Fruit fly (Drosophila melanogaster) whole organism, pupa: ENCODE data around the gene CG15544.
A peak's percentile ranks its signal among the peaks of the same experiment; 100 is the strongest.

Experiments
- CG10348 ChIP-seq: fragments of 200-800 bp; sonication (Bioruptor generic); IDR thresholded peaks from 2 replicates; pipeline ENCODE4 v1.3.6; 2022; ENCODE audit warnings: missing biosample characterization, missing genetic modification characterization
- CG12605 ChIP-seq: fragments of 200-800 bp; sonication (Bioruptor generic); IDR thresholded peaks from 2 replicates; pipeline ENCODE4 v1.3.6; 2022; ENCODE audit warnings: missing biosample characterization, missing genetic modification characterization
- CG13204 ChIP-seq: fragments of 200-800 bp; sonication (Bioruptor generic); optimal IDR thresholded peaks from 2 replicates; lab custom pipeline; 2018; ENCODE audit warnings: missing biosample characterization, mild to moderate bottlenecking, missing genetic modification characterization, moderate library complexity
- CG14655 ChIP-seq: fragments of 200-800 bp; sonication (Bioruptor generic); optimal IDR thresholded peaks from 3 replicates; lab custom pipeline; 2017; ENCODE audit warnings: mild to moderate bottlenecking, missing biosample characterization, missing genetic modification reagents, missing genetic modification characterization
- CG15710 ChIP-seq: fragments of 200-800 bp; sonication (Bioruptor generic); optimal IDR thresholded peaks from 2 replicates; lab custom pipeline; 2018; ENCODE audit warnings: missing biosample characterization, mild to moderate bottlenecking, missing genetic modification characterization, moderate library complexity
- CG17806 ChIP-seq: fragments of 200-800 bp; sonication (Bioruptor generic); optimal IDR thresholded peaks from 2 replicates; lab custom pipeline; 2018; ENCODE audit warnings: missing biosample characterization, mild to moderate bottlenecking, missing genetic modification characterization, moderate library complexity
- CG32121 ChIP-seq: fragments of 200-800 bp; sonication (Bioruptor generic); IDR thresholded peaks from 2 replicates; pipeline ENCODE4 v1.3.6; 2022; ENCODE audit warnings: missing biosample characterization, missing genetic modification characterization
- CG34367 ChIP-seq: fragments of 200-800 bp; sonication (Bioruptor generic); optimal IDR thresholded peaks from 2 replicates; lab custom pipeline; 2018; ENCODE audit warnings: missing biosample characterization, mild to moderate bottlenecking, missing genetic modification characterization
- CG4496 ChIP-seq: fragments of 200-800 bp; sonication (Bioruptor generic); IDR thresholded peaks from 3 replicates; pipeline ENCODE4 v1.3.6; 2022; ENCODE audit warnings: missing biosample characterization, missing genetic modification characterization
- CG8159 ChIP-seq: fragments of 200-800 bp; sonication (Bioruptor generic); optimal IDR thresholded peaks from 3 replicates; lab custom pipeline; 2018; ENCODE audit warnings: missing biosample characterization, mild to moderate bottlenecking, missing genetic modification characterization, moderate library complexity
- CG8301 ChIP-seq: fragments of 200-800 bp; sonication (Bioruptor generic); optimal IDR thresholded peaks from 2 replicates; lab custom pipeline; 2018; ENCODE audit warnings: missing biosample characterization, mild to moderate bottlenecking, missing genetic modification characterization
- CG9948 ChIP-seq: fragments of 200-800 bp; sonication (Bioruptor generic); optimal IDR thresholded peaks from 2 replicates; lab custom pipeline; 2018; ENCODE audit warnings: missing biosample characterization, mild to moderate bottlenecking, missing genetic modification characterization, moderate library complexity
- D1 ChIP-seq: fragments of 200-800 bp; sonication (Bioruptor generic); optimal IDR thresholded peaks from 2 replicates; lab custom pipeline; 2018; ENCODE audit warnings: missing biosample characterization, mild to moderate bottlenecking, missing genetic modification characterization, moderate library complexity
- EcR ChIP-seq: fragments of 200-800 bp; sonication (Bioruptor generic); optimal IDR thresholded peaks from 3 replicates; lab custom pipeline; 2019; ENCODE audit warnings: missing biosample characterization, missing genetic modification characterization, mild to moderate bottlenecking, moderate library complexity, missing genetic modification reagents
- Ets98B ChIP-seq: fragments of 200-800 bp; sonication (Bioruptor generic); IDR thresholded peaks from 2 replicates; pipeline ENCODE4 v1.3.6; 2022; ENCODE audit warnings: missing biosample characterization, missing genetic modification characterization
- Pif1A ChIP-seq: fragments of 200-800 bp; sonication (Bioruptor generic); optimal IDR thresholded peaks from 3 replicates; lab custom pipeline; 2016; ENCODE audit warnings: missing biosample characterization, missing genetic modification characterization
- Pif1B ChIP-seq: fragments of 200-800 bp; sonication (Bioruptor generic); optimal IDR thresholded peaks from 3 replicates; lab custom pipeline; 2016; ENCODE audit warnings: missing biosample characterization, missing genetic modification characterization
- Snoo ChIP-seq: fragments of 200-800 bp; sonication (Bioruptor generic); optimal IDR thresholded peaks from 3 replicates; lab custom pipeline; 2017; ENCODE audit warnings: missing biosample characterization, mild to moderate bottlenecking, missing genetic modification characterization, inconsistent platforms
- fd96Ca ChIP-seq: fragments of 200-800 bp; sonication (Bioruptor generic); IDR thresholded peaks from 3 replicates; pipeline ENCODE4 v1.3.6; 2022; ENCODE audit warnings: missing biosample characterization, missing genetic modification characterization
- gl ChIP-seq: fragments of 200-800 bp; sonication (Bioruptor generic); optimal IDR thresholded peaks from 2 replicates; lab custom pipeline; 2018; ENCODE audit warnings: missing biosample characterization, mild to moderate bottlenecking, missing genetic modification characterization
- rn ChIP-seq: fragments of 200-800 bp; sonication (Bioruptor generic); IDR thresholded peaks from 2 replicates; pipeline ENCODE4 v1.3.6; 2022; ENCODE audit warnings: missing biosample characterization, missing genetic modification characterization

The CG15544 gene

DNA sequence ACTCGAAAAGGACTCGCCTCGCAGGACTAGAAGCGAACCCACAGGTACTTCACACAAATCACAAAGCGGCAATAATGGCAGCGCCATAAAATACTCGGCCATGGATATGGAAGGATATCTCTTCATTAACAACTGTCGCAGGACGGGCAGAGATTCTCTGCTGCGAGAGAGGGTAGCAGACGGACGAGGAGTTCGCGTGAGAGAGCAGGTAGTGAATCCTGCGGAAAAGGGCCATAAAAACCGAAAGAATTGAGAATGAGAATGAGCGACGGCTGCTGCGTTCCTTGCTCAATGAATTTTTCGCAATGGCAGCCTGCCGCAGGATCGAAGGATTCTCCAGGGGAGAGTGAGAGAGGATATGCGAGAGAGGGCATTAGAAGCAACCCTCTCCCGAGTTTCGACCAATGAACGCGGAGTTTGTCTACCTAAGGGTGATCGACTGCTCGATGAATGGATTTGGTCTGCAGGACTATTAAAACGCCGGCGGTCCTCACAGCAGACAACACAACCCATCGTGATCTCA is 24.3 kb downstream of the CG15544 start, which contains the start of gene tll:
Gene tll (plus strand): TSS at position 473 of the 523 bp plus-strand sequence.
- TF ChIP-seq rn (GFP tag; lab: Robert Waterston, UW) (no peak), CG17806 (no peak), CG4496 (no peak), gl (tag; lab: Kevin White, UChicago) (no peak), Pif1B (no peak), D1 (no peak), Pif1A (no peak), Snoo (no peak), CG13204 (GFP tag; lab: Kevin White, UChicago) (no peak), CG10348 (no peak), CG9948 (tag; lab: Kevin White, UChicago) (no peak), fd96Ca (GFP tag; lab: Robert Waterston, UW) (no peak), EcR (GFP tag; lab: Kevin White, UChicago) (no peak)
- TF ChIP-seq, all 21 proteins: peak for 0

DNA sequence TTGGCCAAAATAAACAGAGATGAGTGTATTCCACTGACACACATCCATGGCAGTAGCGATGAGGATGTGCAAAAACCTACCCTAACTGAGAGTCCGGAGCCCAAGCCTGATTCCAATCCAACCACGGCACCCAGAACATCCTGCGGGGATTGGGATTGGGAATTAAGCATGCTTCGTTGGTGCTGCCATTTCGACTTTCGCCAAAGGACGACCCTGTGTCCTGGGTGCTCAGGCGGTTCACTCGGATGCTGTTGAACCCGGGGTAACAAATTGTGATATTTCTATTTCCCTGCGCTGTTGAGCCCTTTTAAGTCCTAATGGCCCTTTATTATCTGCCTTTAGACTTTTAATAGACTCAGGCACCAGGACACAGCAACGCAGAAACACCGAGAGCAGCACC is 27.6 kb downstream of the CG15544 start:
- no peak for TF ChIP-seq CG8301 (tag; lab: Kevin White, UChicago)
- TF ChIP-seq CG14655 (GFP tag; lab: Kevin White, UChicago), result no peak
- no peak for TF ChIP-seq fd96Ca (GFP tag; lab: Robert Waterston, UW)
- TF ChIP-seq Snoo, result no peak
- TF ChIP-seq CG15710 (tag; lab: Kevin White, UChicago), result no peak
- no peak for TF ChIP-seq CG17806
- TF ChIP-seq CG13204 (GFP tag; lab: Kevin White, UChicago), result no peak

DNA sequence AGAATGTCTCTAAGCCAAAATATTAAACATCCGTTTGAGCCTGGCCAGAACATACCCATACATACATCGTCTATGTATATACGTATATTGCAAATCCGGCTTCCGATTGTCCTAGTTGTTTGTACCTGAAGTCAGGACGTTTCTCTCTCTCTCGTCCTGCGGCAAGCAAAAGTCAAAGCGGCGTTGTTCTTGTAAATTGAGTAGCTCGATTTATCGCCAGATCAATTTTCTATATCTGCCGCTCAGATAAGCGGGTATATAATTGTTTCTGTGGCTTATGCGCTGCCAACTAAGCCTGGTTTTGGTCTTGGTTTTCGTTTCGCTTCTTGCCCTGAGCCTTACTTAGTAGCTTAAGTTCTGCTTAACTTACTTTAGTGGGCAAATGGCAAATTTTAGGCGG is 29.0 kb downstream of the CG15544 start:
- TF ChIP-seq CG4496, result no peak
- TF ChIP-seq Ets98B, result no peak
- TF ChIP-seq CG9948 (tag; lab: Kevin White, UChicago), result no peak
- TF ChIP-seq rn (GFP tag; lab: Robert Waterston, UW), result no peak
- TF ChIP-seq Pif1B, result no peak
- TF ChIP-seq CG14655 (GFP tag; lab: Kevin White, UChicago), result no peak
- no peak for TF ChIP-seq CG8301 (tag; lab: Kevin White, UChicago)
- TF ChIP-seq gl (tag; lab: Kevin White, UChicago), result no peak
- no peak for TF ChIP-seq D1
- TF ChIP-seq Snoo, result no peak
- TF ChIP-seq CG32121 (GFP tag; lab: Robert Waterston, UW), result no peak

DNA sequence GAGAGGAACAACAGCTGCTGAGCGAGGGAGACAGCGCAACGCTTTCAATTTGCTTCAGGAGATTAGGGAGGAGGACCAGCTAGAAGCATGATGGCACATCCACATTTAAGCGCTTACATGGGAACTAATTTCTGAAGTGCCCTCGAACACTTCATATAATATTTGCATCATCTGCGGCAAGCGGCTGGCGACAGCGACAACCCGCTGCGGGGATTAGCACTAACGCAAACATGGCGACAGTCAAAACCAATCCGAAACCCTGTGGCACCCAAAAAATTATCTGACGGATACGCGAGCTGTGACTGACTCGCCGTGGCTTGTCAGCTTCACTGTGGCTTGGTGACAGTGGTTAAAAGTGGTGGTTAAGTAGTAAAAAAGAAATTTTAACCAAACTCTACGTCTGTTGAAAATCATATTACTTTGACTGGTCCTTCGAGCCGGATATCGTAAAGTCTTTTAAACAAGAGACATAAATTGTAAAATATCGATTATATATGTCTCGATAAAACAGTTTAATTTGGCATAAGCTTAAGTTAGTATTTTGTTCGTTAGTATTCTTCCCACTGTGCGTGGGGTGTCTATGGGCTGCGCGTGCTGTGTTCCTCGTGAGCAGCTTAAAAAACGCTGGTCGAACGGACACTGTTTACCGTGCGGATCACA is 32.4 kb downstream of the CG15544 start:
- TF ChIP-seq EcR (GFP tag; lab: Kevin White, UChicago), result no peak
- TF ChIP-seq CG8159, result peak; percentile 12
- peak; percentile 2 for TF ChIP-seq Pif1A

DNA sequence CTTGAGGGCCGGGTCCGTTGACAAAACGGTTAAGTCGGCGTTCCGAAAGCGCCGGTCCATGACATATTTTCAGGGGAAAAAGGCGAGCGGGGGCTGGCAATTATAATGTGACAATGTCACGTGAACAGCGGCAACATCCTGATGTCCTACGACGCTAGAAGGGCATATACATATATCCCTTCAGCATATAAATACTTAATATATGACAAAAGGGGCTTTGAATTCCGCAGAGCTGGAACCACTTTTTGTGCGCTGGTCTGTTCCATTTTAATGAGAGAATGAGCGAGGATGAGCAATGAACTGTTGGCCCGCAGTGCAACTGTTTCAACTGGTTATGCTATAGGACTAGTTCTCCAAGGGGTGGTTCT is 32.9 kb downstream of the CG15544 start:
- TF ChIP-seq CG8301 (tag; lab: Kevin White, UChicago) (no peak), D1 (no peak), CG10348 (no peak), CG34367 (no peak), CG4496 (no peak), CG9948 (tag; lab: Kevin White, UChicago) (no peak), gl (tag; lab: Kevin White, UChicago) (no peak), CG12605 (GFP tag; lab: Robert Waterston, UW) (no peak), Pif1A (no peak), fd96Ca (GFP tag; lab: Robert Waterston, UW) (no peak), CG14655 (GFP tag; lab: Kevin White, UChicago) (no peak), Snoo (no peak), CG15710 (tag; lab: Kevin White, UChicago) (no peak), Ets98B (no peak), rn (GFP tag; lab: Robert Waterston, UW) (no peak), CG17806 (no peak), CG8159 (no peak), EcR (GFP tag; lab: Kevin White, UChicago) (no peak), CG32121 (GFP tag; lab: Robert Waterston, UW) (no peak), Pif1B (no peak)
- TF ChIP-seq, all 21 proteins: peak for 0

DNA sequence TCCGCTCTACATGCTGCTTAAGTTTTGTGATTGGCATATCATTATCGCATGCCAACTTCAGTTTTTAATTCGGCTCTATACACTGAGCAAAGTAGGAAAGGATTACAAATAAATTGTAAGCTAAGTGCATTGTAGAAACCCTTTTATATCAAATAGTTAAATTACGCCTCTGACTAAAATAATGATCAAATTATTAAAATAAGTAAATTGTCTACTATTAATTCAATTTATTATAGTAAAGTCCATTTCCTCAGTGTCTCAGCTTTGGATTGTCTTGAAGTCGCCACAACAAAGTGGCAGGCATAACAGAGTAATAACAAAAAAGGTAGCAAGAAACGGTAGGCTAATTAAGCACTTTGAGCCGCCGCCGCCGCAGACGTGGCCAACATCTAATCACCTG is 34.9 kb downstream of the CG15544 start:
- TF ChIP-seq CG13204 (GFP tag; lab: Kevin White, UChicago) (no peak), CG4496 (no peak), gl (tag; lab: Kevin White, UChicago) (no peak), CG32121 (GFP tag; lab: Robert Waterston, UW) (peak; percentile 28; the same call in 1 of the 2 replicates)

DNA sequence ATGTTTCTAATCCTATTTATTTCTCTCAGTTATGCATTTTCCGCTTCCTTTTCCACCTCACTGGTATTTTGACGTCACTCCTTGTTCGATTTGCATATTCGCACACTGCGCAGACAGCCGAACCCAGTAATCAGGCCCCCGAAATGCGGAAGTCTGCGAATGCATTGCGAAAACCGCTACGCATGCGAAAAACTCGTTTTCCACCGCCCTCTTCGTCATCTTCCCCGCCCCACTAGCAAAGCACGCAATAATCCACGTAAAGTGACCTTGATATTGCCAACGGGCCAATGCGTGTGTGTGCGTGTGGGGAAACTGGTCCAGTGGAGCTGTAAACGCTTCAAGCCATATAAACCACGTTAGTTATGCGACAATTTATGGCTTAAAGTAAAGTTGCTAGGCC is 36.4 kb downstream of the CG15544 start:
- TF ChIP-seq Pif1B (no peak), Snoo (peak; percentile 63), D1 (no peak), CG8301 (tag; lab: Kevin White, UChicago) (no peak), gl (tag; lab: Kevin White, UChicago) (no peak), CG8159 (no peak), CG34367 (no peak), CG4496 (0 out of 3 replicates have a peak, but pooled peaks have one; percentile 31), CG9948 (tag; lab: Kevin White, UChicago) (no peak), EcR (GFP tag; lab: Kevin White, UChicago) (peak; percentile 48), fd96Ca (GFP tag; lab: Robert Waterston, UW) (no peak), rn (GFP tag; lab: Robert Waterston, UW) (no peak)
- TF ChIP-seq, all 21 proteins: peak for 3
